Worm (Caenorhabditis elegans) whole organism, L3 larva: ENCODE results near the gene C05E11.3.
A peak's percentile ranks its signal among the peaks of the same experiment; 100 is the strongest.

Experiments
- R02D3.7 ChIP-seq: fragments of 150-350 bp; optimal IDR thresholded peaks from 2 replicates; lab custom pipeline; 2014; ENCODE audit warnings: missing biosample characterization, missing genetic modification characterization
- aly-2 ChIP-seq: fragments of 150-350 bp; optimal IDR thresholded peaks from 2 replicates; lab custom pipeline; 2014; ENCODE audit warnings: missing biosample characterization, missing genetic modification characterization
- ama-1 ChIP-seq: fragments of 150-350 bp; optimal IDR thresholded peaks from 2 replicates; lab custom pipeline; 2018
- ceh-28 ChIP-seq: fragments of 150-350 bp; optimal IDR thresholded peaks from 2 replicates; lab custom pipeline; 2014; ENCODE audit warnings: missing biosample characterization, missing genetic modification reagents, missing genetic modification characterization
- ceh-82 ChIP-seq: fragments of 150-350 bp; optimal IDR thresholded peaks from 2 replicates; lab custom pipeline; 2014; ENCODE audit warnings: missing biosample characterization, missing genetic modification characterization
- daf-12 ChIP-seq: fragments of 150-350 bp; optimal IDR thresholded peaks from 2 replicates; lab custom pipeline; 2014; ENCODE audit warnings: missing biosample characterization, missing genetic modification reagents, missing genetic modification characterization
- egl-27 ChIP-seq: sonication (generic microtip); optimal IDR thresholded peaks from 4 replicates; lab custom pipeline; 2017; ENCODE audit warnings: missing biosample characterization, missing genetic modification reagents, missing genetic modification characterization
- egl-5 ChIP-seq: fragments of 150-350 bp; optimal IDR thresholded peaks from 2 replicates; lab custom pipeline; 2017; ENCODE audit warnings: missing biosample characterization, missing genetic modification reagents, missing genetic modification characterization, inconsistent platforms
- elt-1 ChIP-seq: fragments of 150-350 bp; optimal IDR thresholded peaks from 2 replicates; lab custom pipeline; 2014; ENCODE audit warnings: missing biosample characterization, missing genetic modification characterization
- elt-2 ChIP-seq: sonication (generic microtip); optimal IDR thresholded peaks from 2 replicates; lab custom pipeline; 2016; ENCODE audit warnings: missing genetic modification reagents, mild to moderate bottlenecking, missing genetic modification characterization, missing compliant biosample characterization
- elt-3 ChIP-seq, 3 experiments: fragments of 150-350 bp in 1 of 3; sonication (generic microtip) in 2 of 3; optimal IDR thresholded peaks; 2 replicates in 2 of 3; 4 replicates in 1 of 3; lab custom pipeline; 2014 to 2017; ENCODE audit warnings: missing biosample characterization in 3 of 3, missing genetic modification characterization in 3 of 3
- eor-1 ChIP-seq, 2 experiments: fragments of 150-350 bp; optimal IDR thresholded peaks; 2 replicates each; lab custom pipeline; 2014 to 2018; ENCODE audit warnings: missing biosample characterization in 2 of 2, missing genetic modification characterization in 2 of 2
- fkh-10 ChIP-seq: sonication (generic microtip); optimal IDR thresholded peaks from 2 replicates; lab custom pipeline; 2017; ENCODE audit warnings: missing biosample characterization, missing genetic modification reagents, missing genetic modification characterization
- fos-1 ChIP-seq: fragments of 150-350 bp; optimal IDR thresholded peaks from 2 replicates; lab custom pipeline; 2014; ENCODE audit warnings: missing biosample characterization, missing genetic modification characterization
- hmg-11 ChIP-seq: sonication (generic microtip); optimal IDR thresholded peaks from 2 replicates; lab custom pipeline; 2016; ENCODE audit warnings: missing genetic modification characterization, missing compliant biosample characterization
- jun-1 ChIP-seq: fragments of 150-350 bp; optimal IDR thresholded peaks from 2 replicates; lab custom pipeline; 2014; ENCODE audit warnings: missing biosample characterization, missing genetic modification reagents, missing genetic modification characterization
- lin-15B ChIP-seq: fragments of 150-350 bp; optimal IDR thresholded peaks from 2 replicates; lab custom pipeline; 2014; ENCODE audit warnings: missing biosample characterization, missing genetic modification characterization
- lin-39 ChIP-seq: fragments of 150-350 bp; optimal IDR thresholded peaks from 2 replicates; lab custom pipeline; 2018; ENCODE audit warnings: missing biosample characterization, missing genetic modification reagents, missing genetic modification characterization
- lsy-12 ChIP-seq: sonication (generic microtip); optimal IDR thresholded peaks from 2 replicates; lab custom pipeline; 2016; ENCODE audit warnings: mild to moderate bottlenecking, missing genetic modification characterization, missing compliant biosample characterization
- mdl-1 ChIP-seq: fragments of 150-350 bp; optimal IDR thresholded peaks from 2 replicates; lab custom pipeline; 2014; ENCODE audit warnings: missing biosample characterization, missing genetic modification characterization
- mml-1 ChIP-seq: fragments of 150-350 bp; sonication (generic microtip); optimal IDR thresholded peaks from 3 replicates; lab custom pipeline; 2014; ENCODE audit warnings: missing biosample characterization, missing genetic modification characterization
- nfya-1 ChIP-seq: sonication (generic microtip); optimal IDR thresholded peaks from 2 replicates; lab custom pipeline; 2017; ENCODE audit warnings: missing genetic modification characterization, mild to moderate bottlenecking, missing compliant biosample characterization, antibody characterized with exemption, moderate library complexity; ENCODE audit not compliant: insufficient read depth
- nhr-11 ChIP-seq: fragments of 150-350 bp; optimal IDR thresholded peaks from 2 replicates; lab custom pipeline; 2014; ENCODE audit warnings: missing biosample characterization, missing genetic modification characterization
- nhr-12 ChIP-seq: fragments of 150-350 bp; optimal IDR thresholded peaks from 2 replicates; lab custom pipeline; 2014; ENCODE audit warnings: missing biosample characterization, missing genetic modification characterization
- nhr-23 ChIP-seq: fragments of 150-350 bp; optimal IDR thresholded peaks from 2 replicates; lab custom pipeline; 2014; ENCODE audit warnings: missing biosample characterization, missing genetic modification reagents, missing genetic modification characterization
- nhr-237 ChIP-seq: fragments of 150-350 bp; optimal IDR thresholded peaks from 2 replicates; lab custom pipeline; 2014; ENCODE audit warnings: missing biosample characterization, missing genetic modification characterization
- nhr-25 ChIP-seq: sonication (generic microtip); optimal IDR thresholded peaks from 2 replicates; lab custom pipeline; 2017; ENCODE audit warnings: missing biosample characterization, missing genetic modification characterization
- nhr-43 ChIP-seq: sonication (generic microtip); optimal IDR thresholded peaks from 2 replicates; lab custom pipeline; 2016; ENCODE audit warnings: mild to moderate bottlenecking, missing genetic modification characterization, missing compliant biosample characterization; ENCODE audit not compliant: poor library complexity, severe bottlenecking
- nhr-76 ChIP-seq: fragments of 150-350 bp; sonication (generic microtip); optimal IDR thresholded peaks from 5 replicates; lab custom pipeline; 2014; ENCODE audit warnings: missing biosample characterization, missing genetic modification characterization
- nhr-77 ChIP-seq: fragments of 150-350 bp; optimal IDR thresholded peaks from 2 replicates; lab custom pipeline; 2014; ENCODE audit warnings: missing biosample characterization, missing genetic modification characterization
- pha-4 ChIP-seq: fragments of 150-350 bp; optimal IDR thresholded peaks from 2 replicates; lab custom pipeline; 2014; ENCODE audit warnings: missing biosample characterization, missing genetic modification reagents, missing genetic modification characterization
- pqm-1 ChIP-seq: fragments of 150-350 bp; optimal IDR thresholded peaks from 2 replicates; lab custom pipeline; 2017; ENCODE audit warnings: missing biosample characterization, missing genetic modification characterization, inconsistent platforms
- sea-2 ChIP-seq: fragments of 150-350 bp; sonication (generic microtip); optimal IDR thresholded peaks from 4 replicates; lab custom pipeline; 2014; ENCODE audit warnings: missing biosample characterization, missing genetic modification reagents, missing genetic modification characterization
- skn-1 ChIP-seq: fragments of 150-350 bp; optimal IDR thresholded peaks from 2 replicates; lab custom pipeline; 2014; ENCODE audit warnings: missing biosample characterization, missing genetic modification characterization
- snpc-4 ChIP-seq: fragments of 150-350 bp; optimal IDR thresholded peaks from 2 replicates; lab custom pipeline; 2014; ENCODE audit warnings: missing biosample characterization, missing genetic modification characterization
- tbx-2 ChIP-seq: sonication (generic microtip); optimal IDR thresholded peaks from 2 replicates; lab custom pipeline; 2016; ENCODE audit warnings: mild to moderate bottlenecking, missing genetic modification characterization, missing compliant biosample characterization
- unc-39 ChIP-seq: sonication (generic microtip); optimal IDR thresholded peaks from 4 replicates; lab custom pipeline; 2017; ENCODE audit warnings: missing biosample characterization, missing genetic modification characterization
- unc-62 ChIP-seq: fragments of 150-350 bp; sonication (generic microtip); optimal IDR thresholded peaks from 4 replicates; lab custom pipeline; 2014; ENCODE audit warnings: missing biosample characterization, missing genetic modification reagents, missing genetic modification characterization
- zag-1 ChIP-seq: fragments of 150-350 bp; optimal IDR thresholded peaks from 2 replicates; lab custom pipeline; 2014; ENCODE audit warnings: missing biosample characterization, missing genetic modification characterization
- ztf-11 ChIP-seq: fragments of 150-350 bp; optimal IDR thresholded peaks from 2 replicates; lab custom pipeline; 2014; ENCODE audit warnings: missing biosample characterization, missing genetic modification characterization

Gene C05E11.3

DNA sequence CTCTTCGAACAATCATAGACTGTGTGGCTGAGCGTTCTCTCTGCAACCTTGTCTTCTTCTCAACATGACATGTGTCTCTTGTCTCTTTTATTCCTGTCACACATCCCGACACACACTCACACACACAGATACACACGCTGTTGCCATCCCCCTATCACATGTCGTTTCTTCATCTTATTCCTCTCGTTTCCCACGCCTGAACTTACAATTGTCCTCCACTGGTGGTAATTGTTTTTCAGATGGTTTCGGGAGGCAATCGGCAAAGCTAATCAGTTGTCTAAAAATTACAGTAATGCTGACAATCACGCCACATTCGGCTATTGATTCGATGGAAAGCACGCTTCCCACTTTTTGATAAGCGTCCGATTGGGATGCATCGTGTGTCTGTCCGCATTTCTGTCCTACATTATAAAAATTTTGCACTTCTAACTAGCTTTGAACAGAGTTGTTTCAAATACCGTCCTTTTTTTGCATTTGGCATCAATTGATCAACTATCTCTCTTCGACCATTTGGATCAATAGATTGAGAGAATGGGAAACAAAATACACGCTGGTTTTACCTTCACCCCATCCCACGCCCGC is 45.8 kb upstream of the C05E11.3 start, which contains the start of gene nhr-35:
TSS of gene nhr-35 (plus strand) at position 532 of the 582 bp plus-strand sequence.
- TF ChIP-seq lin-15B (no peak), ceh-28 (peak; percentile 23), egl-5 (tag; lab: Kevin White, UChicago) (peak; percentile 41), pqm-1 (tag; lab: Kevin White, UChicago) (peak; percentile 97), lin-39 (tag; lab: Kevin White, UChicago) (peak; percentile 11), snpc-4 (tag; lab: Kevin White, UChicago) (no peak), tbx-2 (peak; percentile 29), eor-1 (tag; optimal IDR thresholded peaks at IDR 0.05; lab: Kevin White, UChicago) (no peak), nhr-11 (tag; lab: Kevin White, UChicago) (no peak), skn-1 (tag; lab: Kevin White, UChicago) (peak; percentile 52), nhr-12 (tag; lab: Kevin White, UChicago) (no peak), elt-3 (tag; optimal IDR thresholded peaks at IDR 0.05; lab: Kevin White, UChicago) (no peak), mml-1 (peak; percentile 62), jun-1 (tag; lab: Kevin White, UChicago) (peak; percentile 72), daf-12 (tag; lab: Kevin White, UChicago) (no peak), sea-2 (GFP tag; lab: Kevin White, UChicago) (no peak), nhr-25 (peak; percentile 72), unc-39 (no peak), nfya-1 (tag; lab: Kevin White, UChicago) (peak; percentile 39), unc-62 (peak; percentile 77), mdl-1 (peak; percentile 55), ama-1 (peak; percentile 26), nhr-76 (tag; lab: Kevin White, UChicago) (no peak), nhr-43 (tag; lab: Kevin White, UChicago) (peak; percentile 93), lsy-12 (tag; lab: Kevin White, UChicago) (peak; percentile 66), pha-4 (peak; percentile 44), zag-1 (tag; lab: Kevin White, UChicago) (no peak), nhr-23 (tag; lab: Kevin White, UChicago) (peak; percentile 48), fos-1 (tag; lab: Kevin White, UChicago) (no peak), elt-1 (no peak), elt-2 (tag; lab: Kevin White, UChicago) (peak; percentile 97), nhr-77 (tag; lab: Kevin White, UChicago) (no peak)

DNA sequence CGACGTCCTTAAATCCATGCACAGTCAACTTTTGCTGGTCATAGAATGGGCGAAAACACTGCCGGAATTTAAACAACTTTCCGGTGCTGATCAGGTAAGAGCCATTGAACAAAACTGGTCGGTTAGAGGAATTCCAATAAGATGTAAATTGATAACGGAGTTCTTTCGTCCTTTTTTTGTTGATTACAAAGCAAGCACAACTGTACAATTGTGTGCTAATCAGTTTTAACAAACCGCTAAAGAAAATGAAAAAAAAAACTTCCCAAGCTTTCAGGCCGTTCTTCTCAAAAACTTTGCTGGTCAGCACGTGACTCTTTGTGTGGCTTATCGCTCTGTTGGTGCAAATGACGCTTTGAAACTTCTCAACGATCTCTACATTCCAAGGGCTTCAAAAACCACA is 43.9 kb upstream of the C05E11.3 start:
- TF ChIP-seq elt-2 (tag; lab: Kevin White, UChicago) (peak; percentile 56), nhr-25 (no peak), eor-1 (tag; optimal IDR thresholded peaks at IDR 0.05; lab: Kevin White, UChicago) (no peak), R02D3.7 (no peak), pha-4 (peak; percentile 10), pqm-1 (tag; lab: Kevin White, UChicago) (peak; percentile 73)

DNA sequence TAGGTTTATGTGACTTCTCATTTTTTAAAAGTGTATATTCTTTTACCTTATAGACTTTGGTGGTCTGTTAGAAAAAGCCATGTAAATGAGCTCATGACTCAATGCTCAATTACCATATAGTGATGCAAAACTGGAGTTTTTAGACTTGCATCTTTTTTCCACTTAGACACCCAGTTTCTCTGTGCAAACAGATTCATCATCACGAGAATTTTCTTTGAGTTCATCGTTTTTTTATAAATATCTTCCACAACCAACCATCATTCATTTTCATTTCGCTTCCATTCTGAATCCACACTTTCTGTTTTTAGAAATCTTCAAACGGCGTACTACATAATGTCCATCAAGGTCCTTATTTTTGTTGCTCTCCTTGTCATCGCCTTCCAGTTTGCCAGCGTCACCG is 33.5 kb upstream of the C05E11.3 start, which contains the start of gene C07A12.2:
TSS of gene C07A12.2 (plus strand) at position 301 of the 400 bp plus-strand sequence.
- TF ChIP-seq eor-1 (tag; optimal IDR thresholded peaks at IDR 0.05; lab: Kevin White, UChicago) = no peak
- TF ChIP-seq lin-39 (tag; lab: Kevin White, UChicago) = no peak
- TF ChIP-seq nhr-77 (tag; lab: Kevin White, UChicago) = no peak
- no peak for TF ChIP-seq nfya-1 (tag; lab: Kevin White, UChicago)
- no peak for TF ChIP-seq nhr-237 (tag; lab: Kevin White, UChicago)

DNA sequence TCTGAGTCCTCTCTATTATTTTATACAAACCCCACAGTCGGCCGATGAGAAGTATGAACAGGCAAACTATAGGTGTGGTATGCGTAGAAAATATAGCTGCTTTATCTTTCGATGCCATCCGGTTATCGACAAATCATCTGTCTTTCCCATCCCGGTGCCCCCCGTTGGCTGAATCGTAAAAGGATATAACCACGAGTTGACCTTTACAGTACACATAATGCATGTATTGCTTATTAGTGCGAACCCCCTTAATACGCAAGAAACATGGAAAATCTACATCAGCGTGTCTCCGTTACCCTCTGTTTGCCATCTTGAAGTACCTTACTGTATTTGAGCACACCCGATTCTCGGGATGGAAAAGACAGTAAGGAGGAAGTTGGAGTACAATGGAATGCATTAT is 29.1 kb upstream of the C05E11.3 start:
- TF ChIP-seq skn-1 (tag; lab: Kevin White, UChicago) (no peak), unc-39 (no peak), nhr-12 (tag; lab: Kevin White, UChicago) (no peak), egl-27 (tag; lab: Kevin White, UChicago) (no peak), ceh-82 (tag; lab: Kevin White, UChicago) (no peak), ztf-11 (tag; lab: Kevin White, UChicago) (no peak), R02D3.7 (no peak), nhr-11 (tag; lab: Kevin White, UChicago) (no peak), hmg-11 (tag; lab: Kevin White, UChicago) (no peak), elt-1 (no peak), egl-5 (tag; lab: Kevin White, UChicago) (no peak), aly-2 (tag; lab: Kevin White, UChicago) (no peak), fkh-10 (GFP tag; lab: Kevin White, UChicago) (no peak), tbx-2 (no peak), daf-12 (tag; lab: Kevin White, UChicago) (no peak), pha-4 (no peak), fos-1 (tag; lab: Kevin White, UChicago) (no peak), lsy-12 (tag; lab: Kevin White, UChicago) (no peak), lin-15B (no peak), sea-2 (GFP tag; lab: Kevin White, UChicago) (no peak)
- TF ChIP-seq, all 47 proteins: peak for 0
